Worm (Caenorhabditis elegans): ENCODE measurements around the gene F14F9.8.

DNA sequence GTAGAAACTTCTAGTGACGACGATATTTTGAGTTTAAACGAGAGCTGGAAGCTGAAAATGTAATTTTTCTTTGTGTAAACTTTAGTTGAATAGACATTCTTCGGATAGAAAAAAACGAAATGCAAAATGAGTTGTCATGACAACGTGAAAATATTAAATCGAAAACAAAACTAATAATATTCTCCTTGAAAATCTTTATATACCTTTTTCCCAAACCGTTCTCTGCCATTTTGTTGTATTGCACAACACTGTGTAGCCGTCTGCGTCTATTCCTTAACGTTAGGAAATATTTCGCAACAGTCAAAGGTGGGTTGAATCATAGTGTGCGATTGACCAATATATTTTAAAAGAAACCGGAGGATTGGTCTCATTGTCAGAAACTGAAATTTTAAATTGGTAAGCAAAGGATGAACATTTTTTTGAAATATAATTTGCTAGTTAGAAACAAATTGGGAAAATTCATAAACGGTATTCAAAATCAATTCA, 49.2 kb upstream of the F14F9.8 start, which contains the start of gene Y58A7A.3:
- TF ChIP-seq ztf-29 (GFP tag; IDR thresholded peaks at IDR 0.05) (no peak), cog-1 (tag; optimal IDR thresholded peaks at IDR 0.05) (no peak), ref-1 (GFP tag; conservative IDR thresholded peaks at IDR 0.05) (no peak), tab-1 (GFP tag; IDR thresholded peaks at IDR 0.05) (no peak), flt-1 (GFP tag; IDR thresholded peaks at IDR 0.05) (no peak), med-1 (GFP tag; optimal IDR thresholded peaks at IDR 0.05; ENCODE audit: insufficient read depth) (no peak), klf-2 (GFP tag; conservative IDR thresholded peaks at IDR 0.05) (no peak)

Measured in whole organism, midembryonic.